Worm (Caenorhabditis elegans) whole organism, L3 larva: ENCODE results near the gene srlf-23.
"Not testable (repeated sequence)": the region's sequence is repeated elsewhere in the genome, so short reads cannot be mapped to it uniquely, and the experiment has no call there.

ENCODE experiments used
- ZK546.5 ChIP-seq: sonication (generic microtip); optimal IDR thresholded peaks from 2 replicates; lab custom pipeline; 2017; ENCODE audit warnings: missing biosample characterization, missing genetic modification characterization
- aly-2 ChIP-seq: fragments of 150-350 bp; optimal IDR thresholded peaks from 2 replicates; lab custom pipeline; 2014; ENCODE audit warnings: missing biosample characterization, missing genetic modification characterization
- ama-1 ChIP-seq: fragments of 150-350 bp; optimal IDR thresholded peaks from 2 replicates; lab custom pipeline; 2018
- ceh-16 ChIP-seq: sonication (generic microtip); optimal IDR thresholded peaks from 2 replicates; lab custom pipeline; 2017; ENCODE audit warnings: missing biosample characterization, missing genetic modification characterization
- ceh-82 ChIP-seq: fragments of 150-350 bp; optimal IDR thresholded peaks from 2 replicates; lab custom pipeline; 2014; ENCODE audit warnings: missing biosample characterization, missing genetic modification characterization
- ceh-9 ChIP-seq: sonication (generic microtip); optimal IDR thresholded peaks from 2 replicates; lab custom pipeline; 2018; ENCODE audit warnings: missing biosample characterization, missing genetic modification characterization
- egl-5 ChIP-seq: fragments of 150-350 bp; optimal IDR thresholded peaks from 2 replicates; lab custom pipeline; 2017; ENCODE audit warnings: missing biosample characterization, missing genetic modification reagents, missing genetic modification characterization, inconsistent platforms
- elt-1 ChIP-seq: fragments of 150-350 bp; optimal IDR thresholded peaks from 2 replicates; lab custom pipeline; 2014; ENCODE audit warnings: missing biosample characterization, missing genetic modification characterization
- elt-2 ChIP-seq: sonication (generic microtip); optimal IDR thresholded peaks from 2 replicates; lab custom pipeline; 2016; ENCODE audit warnings: missing genetic modification reagents, mild to moderate bottlenecking, missing genetic modification characterization, missing compliant biosample characterization
- elt-3 ChIP-seq, 3 experiments: fragments of 150-350 bp in 1 of 3; sonication (generic microtip) in 2 of 3; optimal IDR thresholded peaks; 2 replicates in 2 of 3; 4 replicates in 1 of 3; lab custom pipeline; 2014 to 2017; ENCODE audit warnings: missing biosample characterization in 3 of 3, missing genetic modification characterization in 3 of 3
- eor-1 ChIP-seq, 2 experiments: fragments of 150-350 bp; optimal IDR thresholded peaks; 2 replicates each; lab custom pipeline; 2014 to 2018; ENCODE audit warnings: missing biosample characterization in 2 of 2, missing genetic modification characterization in 2 of 2
- fkh-10 ChIP-seq: sonication (generic microtip); optimal IDR thresholded peaks from 2 replicates; lab custom pipeline; 2017; ENCODE audit warnings: missing biosample characterization, missing genetic modification reagents, missing genetic modification characterization
- fkh-2 ChIP-seq: fragments of 150-350 bp; optimal IDR thresholded peaks from 2 replicates; lab custom pipeline; 2014; ENCODE audit warnings: missing biosample characterization, missing genetic modification reagents, missing genetic modification characterization
- hmg-11 ChIP-seq: sonication (generic microtip); optimal IDR thresholded peaks from 2 replicates; lab custom pipeline; 2016; ENCODE audit warnings: missing genetic modification characterization, missing compliant biosample characterization
- lin-15B ChIP-seq: fragments of 150-350 bp; optimal IDR thresholded peaks from 2 replicates; lab custom pipeline; 2014; ENCODE audit warnings: missing biosample characterization, missing genetic modification characterization
- lsy-12 ChIP-seq: sonication (generic microtip); optimal IDR thresholded peaks from 2 replicates; lab custom pipeline; 2016; ENCODE audit warnings: mild to moderate bottlenecking, missing genetic modification characterization, missing compliant biosample characterization
- mdl-1 ChIP-seq: fragments of 150-350 bp; optimal IDR thresholded peaks from 2 replicates; lab custom pipeline; 2014; ENCODE audit warnings: missing biosample characterization, missing genetic modification characterization
- mml-1 ChIP-seq: fragments of 150-350 bp; sonication (generic microtip); optimal IDR thresholded peaks from 3 replicates; lab custom pipeline; 2014; ENCODE audit warnings: missing biosample characterization, missing genetic modification characterization
- nfya-1 ChIP-seq: sonication (generic microtip); optimal IDR thresholded peaks from 2 replicates; lab custom pipeline; 2017; ENCODE audit warnings: missing genetic modification characterization, mild to moderate bottlenecking, missing compliant biosample characterization, antibody characterized with exemption, moderate library complexity; ENCODE audit not compliant: insufficient read depth
- nhr-11 ChIP-seq: fragments of 150-350 bp; optimal IDR thresholded peaks from 2 replicates; lab custom pipeline; 2014; ENCODE audit warnings: missing biosample characterization, missing genetic modification characterization
- nhr-12 ChIP-seq: fragments of 150-350 bp; optimal IDR thresholded peaks from 2 replicates; lab custom pipeline; 2014; ENCODE audit warnings: missing biosample characterization, missing genetic modification characterization
- nhr-23 ChIP-seq: fragments of 150-350 bp; optimal IDR thresholded peaks from 2 replicates; lab custom pipeline; 2014; ENCODE audit warnings: missing biosample characterization, missing genetic modification reagents, missing genetic modification characterization
- nhr-237 ChIP-seq: fragments of 150-350 bp; optimal IDR thresholded peaks from 2 replicates; lab custom pipeline; 2014; ENCODE audit warnings: missing biosample characterization, missing genetic modification characterization
- nhr-25 ChIP-seq: sonication (generic microtip); optimal IDR thresholded peaks from 2 replicates; lab custom pipeline; 2017; ENCODE audit warnings: missing biosample characterization, missing genetic modification characterization
- nhr-28 ChIP-seq: fragments of 150-350 bp; optimal IDR thresholded peaks from 2 replicates; lab custom pipeline; 2014; ENCODE audit warnings: missing biosample characterization, missing genetic modification characterization
- nhr-43 ChIP-seq: sonication (generic microtip); optimal IDR thresholded peaks from 2 replicates; lab custom pipeline; 2016; ENCODE audit warnings: mild to moderate bottlenecking, missing genetic modification characterization, missing compliant biosample characterization; ENCODE audit not compliant: poor library complexity, severe bottlenecking
- nhr-76 ChIP-seq: fragments of 150-350 bp; sonication (generic microtip); optimal IDR thresholded peaks from 5 replicates; lab custom pipeline; 2014; ENCODE audit warnings: missing biosample characterization, missing genetic modification characterization
- pha-4 ChIP-seq: fragments of 150-350 bp; optimal IDR thresholded peaks from 2 replicates; lab custom pipeline; 2014; ENCODE audit warnings: missing biosample characterization, missing genetic modification reagents, missing genetic modification characterization
- pqm-1 ChIP-seq: fragments of 150-350 bp; optimal IDR thresholded peaks from 2 replicates; lab custom pipeline; 2017; ENCODE audit warnings: missing biosample characterization, missing genetic modification characterization, inconsistent platforms
- skn-1 ChIP-seq: fragments of 150-350 bp; optimal IDR thresholded peaks from 2 replicates; lab custom pipeline; 2014; ENCODE audit warnings: missing biosample characterization, missing genetic modification characterization
- snpc-4 ChIP-seq: fragments of 150-350 bp; optimal IDR thresholded peaks from 2 replicates; lab custom pipeline; 2014; ENCODE audit warnings: missing biosample characterization, missing genetic modification characterization
- tbx-2 ChIP-seq: sonication (generic microtip); optimal IDR thresholded peaks from 2 replicates; lab custom pipeline; 2016; ENCODE audit warnings: mild to moderate bottlenecking, missing genetic modification characterization, missing compliant biosample characterization
- zag-1 ChIP-seq: fragments of 150-350 bp; optimal IDR thresholded peaks from 2 replicates; lab custom pipeline; 2014; ENCODE audit warnings: missing biosample characterization, missing genetic modification characterization
- ztf-4 ChIP-seq: fragments of 150-350 bp; optimal IDR thresholded peaks from 2 replicates; lab custom pipeline; 2014; ENCODE audit warnings: missing biosample characterization, missing genetic modification characterization

Gene srlf-23

ce11 chrV:903460-903859, 10.1 kb upstream of the srlf-23 start, which contains the start of gene fmo-5:
Gene fmo-5 (minus strand): TSS chrV:903665.
- TF ChIP-seq nhr-76 (peak; percentile 31), snpc-4 (tag; lab: Kevin White, UChicago) (no peak), mdl-1 (tag; lab: Kevin White, UChicago) (peak; percentile 51), nhr-12 (tag; lab: Kevin White, UChicago) (no peak), lsy-12 (tag; lab: Kevin White, UChicago) (no peak), nhr-43 (peak; percentile 52), nhr-23 (tag; lab: Kevin White, UChicago) (peak; percentile 10), egl-5 (tag; lab: Kevin White, UChicago) (no peak), elt-1 (tag; lab: Kevin White, UChicago) (no peak), elt-2 (tag; lab: Kevin White, UChicago) (peak; percentile 59), ceh-9 (tag; lab: Kevin White, UChicago) (no peak), nhr-28 (tag; lab: Kevin White, UChicago) (no peak), ama-1 (lab: Kevin White, UChicago) (no peak), nhr-25 (tag; lab: Kevin White, UChicago) (peak; percentile 30), pqm-1 (tag; lab: Kevin White, UChicago) (peak; percentile 42), lin-15B (peak; percentile 5)

- no peak for TF ChIP-seq tbx-2 (tag; lab: Kevin White, UChicago)
- no peak for TF ChIP-seq elt-3 (tag; optimal IDR thresholded peaks at IDR 0.05; lab: Kevin White, UChicago)
- no peak for TF ChIP-seq skn-1
- TF ChIP-seq nhr-43, result no peak
- no peak for TF ChIP-seq pha-4 (tag; lab: Kevin White, UChicago)
- no peak for TF ChIP-seq ceh-82 (tag; lab: Kevin White, UChicago)
- no peak for TF ChIP-seq nfya-1 (tag; lab: Kevin White, UChicago)
- no peak for TF ChIP-seq fkh-2 (tag; lab: Kevin White, UChicago)
Observed at ce11 chrV:899087-899486, 5.8 kb upstream of the srlf-23 start, which contains the start of gene nas-32. Gene nas-32 (minus strand): TSS chrV:899187.

ce11 chrV:890835-891234, 2.5 kb downstream of the srlf-23 start, which contains the start of gene srlf-22:
Gene srlf-22 (plus strand): TSS chrV:891135.
- TF ChIP-seq aly-2, elt-1, nhr-11 (tag; lab: Kevin White, UChicago): not testable (repeated sequence)
- TF ChIP-seq, all 47 proteins: peak for 0; not testable (repeated sequence) for 47

- TF ChIP-seq eor-1 (tag; optimal IDR thresholded peaks at IDR 0.05; lab: Kevin White, UChicago) (no peak), nhr-237 (tag; lab: Kevin White, UChicago) (no peak), mml-1 (tag; lab: Kevin White, UChicago) (no peak), nhr-11 (tag; lab: Kevin White, UChicago) (no peak), nfya-1 (tag; lab: Kevin White, UChicago) (no peak), ceh-82 (tag; lab: Kevin White, UChicago) (no peak), zag-1 (no peak)
Observed at ce11 chrV:890423-890822, 2.9 kb downstream of the srlf-23 start, which contains the start of gene srlf-21. Gene srlf-21 (minus strand): TSS chrV:890523.

ce11 chrV:889216-889615, 4.1 kb downstream of the srlf-23 start, which contains the start of gene T02B11.6:
Gene T02B11.6 (minus strand): TSS chrV:889316.
- TF ChIP-seq aly-2 (tag; lab: Kevin White, UChicago) (no peak), mdl-1 (tag; lab: Kevin White, UChicago) (no peak), hmg-11 (no peak), lsy-12 (tag; lab: Kevin White, UChicago) (no peak), elt-3 (tag; optimal IDR thresholded peaks at IDR 0.05; lab: Kevin White, UChicago) (no peak)

ce11 chrV:884324-884723, 9.0 kb downstream of the srlf-23 start, which contains the start of gene srj-38:
Gene srj-38 (minus strand): TSS chrV:884424.
- TF ChIP-seq ZK546.5 (tag; lab: Kevin White, UChicago), result no peak
- no peak for TF ChIP-seq mml-1 (tag; lab: Kevin White, UChicago)
- TF ChIP-seq nhr-43, result no peak
- no peak for TF ChIP-seq nhr-28 (tag; lab: Kevin White, UChicago)
- no peak for TF ChIP-seq ceh-16 (tag; lab: Kevin White, UChicago)
- TF ChIP-seq nhr-23 (tag; lab: Kevin White, UChicago), result no peak
- TF ChIP-seq ztf-4 (tag; lab: Kevin White, UChicago), result no peak
- no peak for TF ChIP-seq fkh-10 (GFP tag; lab: Kevin White, UChicago)
